Fruit fly (Drosophila melanogaster) whole organism, embryonic: Measurements from ENCODE around the gene CG14332.

Experiments used
- Adf1 ChIP-seq: fragments of 200-800 bp; sonication (Bioruptor generic); IDR thresholded peaks from 2 replicates; pipeline ENCODE4 v1.3.6; 2022; ENCODE audit warnings: missing biosample characterization, missing genetic modification characterization
- CG10431 ChIP-seq: fragments of 200-800 bp; sonication (Bioruptor generic); optimal IDR thresholded peaks from 3 replicates; lab custom pipeline; 2018; ENCODE audit warnings: missing biosample characterization, mild to moderate bottlenecking, missing genetic modification characterization
- CG10543 ChIP-seq: fragments of 200-800 bp; sonication (Bioruptor generic); optimal IDR thresholded peaks from 3 replicates; lab custom pipeline; 2017; ENCODE audit warnings: missing biosample characterization, mild to moderate bottlenecking, missing genetic modification characterization, moderate library complexity
- CG14667 ChIP-seq: fragments of 200-800 bp; sonication (Bioruptor generic); IDR thresholded peaks from 2 replicates; pipeline ENCODE4 v1.3.6; 2022; ENCODE audit warnings: missing biosample characterization, missing genetic modification characterization
- CG15073 ChIP-seq: fragments of 200-800 bp; sonication (Bioruptor generic); optimal IDR thresholded peaks from 2 replicates; lab custom pipeline; 2016; ENCODE audit warnings: missing biosample characterization, missing genetic modification characterization
- CG16863 ChIP-seq: fragments of 200-800 bp; sonication (Bioruptor generic); optimal IDR thresholded peaks from 3 replicates; lab custom pipeline; 2016; ENCODE audit warnings: missing biosample characterization, missing genetic modification characterization
- CG18599 ChIP-seq: fragments of 200-800 bp; sonication (Bioruptor generic); optimal IDR thresholded peaks from 3 replicates; lab custom pipeline; 2017; ENCODE audit warnings: missing biosample characterization, missing genetic modification characterization, mild to moderate bottlenecking, moderate library complexity, missing genetic modification reagents
- CG2120 ChIP-seq: fragments of 200-800 bp; sonication (Bioruptor generic); optimal IDR thresholded peaks from 3 replicates; lab custom pipeline; 2016; ENCODE audit warnings: missing biosample characterization, missing genetic modification characterization
- CG33557 ChIP-seq: fragments of 200-800 bp; sonication (Bioruptor generic); optimal IDR thresholded peaks from 2 replicates; lab custom pipeline; 2019; ENCODE audit warnings: missing biosample characterization, mild to moderate bottlenecking, missing genetic modification characterization, moderate library complexity
- CG4854 ChIP-seq: fragments of 200-800 bp; sonication (Bioruptor generic); optimal IDR thresholded peaks from 2 replicates; lab custom pipeline; 2016; ENCODE audit warnings: missing biosample characterization, missing genetic modification characterization, inconsistent platforms
- CG6175 ChIP-seq: fragments of 200-800 bp; sonication (Bioruptor generic); IDR thresholded peaks from 3 replicates; pipeline ENCODE4 v1.3.6; 2022; ENCODE audit warnings: missing biosample characterization, missing genetic modification characterization
- CG6254 ChIP-seq: fragments of 200-800 bp; sonication (Bioruptor generic); optimal IDR thresholded peaks from 3 replicates; lab custom pipeline; 2017; ENCODE audit warnings: mild to moderate bottlenecking, missing biosample characterization, missing genetic modification reagents, missing genetic modification characterization
- CG6765 ChIP-seq: fragments of 200-800 bp; sonication (Bioruptor generic); optimal IDR thresholded peaks from 3 replicates; lab custom pipeline; 2017; ENCODE audit warnings: missing biosample characterization, mild to moderate bottlenecking, missing genetic modification characterization
- CG6813 ChIP-seq: fragments of 200-800 bp; sonication (Bioruptor generic); optimal IDR thresholded peaks from 2 replicates; lab custom pipeline; 2017; ENCODE audit warnings: missing biosample characterization, missing genetic modification characterization, mild to moderate bottlenecking, moderate library complexity, missing genetic modification reagents
- CG9876 ChIP-seq: fragments of 200-800 bp; sonication (Bioruptor generic); optimal IDR thresholded peaks from 2 replicates; lab custom pipeline; 2016; ENCODE audit warnings: missing biosample characterization, missing genetic modification characterization
- CkIIα-i1 ChIP-seq: fragments of 200-800 bp; sonication (Bioruptor generic); IDR thresholded peaks from 2 replicates; pipeline ENCODE4 v1.3.6; 2022; ENCODE audit warnings: missing biosample characterization, missing genetic modification characterization
- Drgx ChIP-seq: fragments of 200-800 bp; sonication (Bioruptor generic); IDR thresholded peaks from 2 replicates; pipeline ENCODE4 v1.3.6; 2022; ENCODE audit warnings: missing biosample characterization, missing genetic modification characterization
- Jarid2 ChIP-seq: fragments of 200-800 bp; sonication (Bioruptor generic); optimal IDR thresholded peaks from 3 replicates; lab custom pipeline; 2017; ENCODE audit warnings: mild to moderate bottlenecking, missing biosample characterization, missing genetic modification reagents, missing genetic modification characterization
- Optix ChIP-seq: fragments of 200-800 bp; sonication (Bioruptor generic); IDR thresholded peaks from 3 replicates; pipeline ENCODE4 v1.3.6; 2022; ENCODE audit warnings: missing biosample characterization, missing genetic modification characterization
- aop ChIP-seq: fragments of 200-800 bp; sonication (Bioruptor generic); IDR thresholded peaks from 2 replicates; pipeline ENCODE4 v1.3.6; 2022; ENCODE audit warnings: missing biosample characterization, missing genetic modification characterization
- bsh ChIP-seq, 2 experiments: fragments of 200-800 bp; sonication (Bioruptor generic); optimal IDR thresholded peaks; 2 replicates each; lab custom pipeline; 2017 to 2018; ENCODE audit warnings: mild to moderate bottlenecking in 2 of 2, missing biosample characterization in 2 of 2, missing genetic modification characterization in 2 of 2, moderate library complexity in 1 of 2
- cg ChIP-seq: fragments of 200-800 bp; sonication (Bioruptor generic); optimal IDR thresholded peaks from 3 replicates; lab custom pipeline; 2019; ENCODE audit warnings: missing biosample characterization, mild to moderate bottlenecking, missing genetic modification characterization, moderate library complexity
- chinmo ChIP-seq: fragments of 200-800 bp; sonication (Bioruptor generic); IDR thresholded peaks from 4 replicates; pipeline ENCODE4 v1.3.6; 2022; ENCODE audit warnings: missing biosample characterization, missing genetic modification characterization; ENCODE audit not compliant: partially characterized antibody
- chn ChIP-seq: fragments of 200-800 bp; sonication (Bioruptor generic); optimal IDR thresholded peaks from 2 replicates; lab custom pipeline; 2016; ENCODE audit warnings: missing biosample characterization, missing genetic modification characterization
- ewg ChIP-seq: fragments of 200-800 bp; sonication (Bioruptor generic); optimal IDR thresholded peaks from 3 replicates; lab custom pipeline; 2017; ENCODE audit warnings: mild to moderate bottlenecking, missing biosample characterization, missing genetic modification reagents, missing genetic modification characterization
- fd3F ChIP-seq: fragments of 200-800 bp; sonication (Bioruptor generic); optimal IDR thresholded peaks from 2 replicates; lab custom pipeline; 2018; ENCODE audit warnings: missing biosample characterization, mild to moderate bottlenecking, missing genetic modification characterization, moderate library complexity
- h ChIP-seq: fragments of >200 bp; optimal IDR thresholded peaks from 2 replicates; lab custom pipeline; 2017
- knrl ChIP-seq: fragments of 200-800 bp; sonication (Bioruptor generic); IDR thresholded peaks from 3 replicates; pipeline ENCODE4 v1.3.6; 2022; ENCODE audit warnings: missing biosample characterization, missing genetic modification characterization; ENCODE audit not compliant: partially characterized antibody
- luna ChIP-seq: fragments of 200-800 bp; sonication (Bioruptor generic); optimal IDR thresholded peaks from 2 replicates; lab custom pipeline; 2016; ENCODE audit warnings: missing biosample characterization, missing genetic modification characterization
- psq ChIP-seq: fragments of 200-800 bp; sonication (Bioruptor generic); optimal IDR thresholded peaks from 2 replicates; lab custom pipeline; 2017; ENCODE audit warnings: missing biosample characterization, missing genetic modification characterization
- so ChIP-seq: fragments of 200-800 bp; sonication (Bioruptor generic); IDR thresholded peaks from 3 replicates; pipeline ENCODE4 v1.3.6; 2022; ENCODE audit warnings: missing biosample characterization, missing genetic modification characterization
- z ChIP-seq: fragments of 200-800 bp; sonication (Bioruptor generic); IDR thresholded peaks from 3 replicates; pipeline ENCODE4 v1.3.6; 2022; ENCODE audit warnings: missing biosample characterization, missing genetic modification characterization
- zen2 ChIP-seq: fragments of 200-800 bp; sonication (Bioruptor generic); IDR thresholded peaks from 3 replicates; pipeline ENCODE4 v1.3.6; 2022; ENCODE audit warnings: missing biosample characterization, missing genetic modification characterization; ENCODE audit not compliant: partially characterized antibody

Gene CG14332

DNA sequence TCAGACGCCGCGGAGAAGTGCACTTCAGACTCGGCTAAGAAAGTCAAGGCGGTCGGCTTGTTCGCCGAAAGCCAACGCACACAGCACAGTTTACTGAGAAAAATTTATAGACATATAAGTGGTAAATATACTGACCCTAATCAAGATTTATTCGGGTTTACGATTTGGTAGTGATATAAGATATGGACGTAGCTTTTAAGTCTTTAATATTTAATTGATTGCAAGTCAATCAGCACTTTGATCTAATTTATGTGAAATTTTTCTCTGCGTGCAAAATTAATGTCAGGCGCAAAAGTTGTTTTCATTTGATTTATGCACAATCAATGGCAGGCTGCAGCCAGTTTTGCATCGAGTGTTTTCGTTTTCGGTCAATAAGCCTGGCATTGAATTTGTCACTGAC is 8.5 kb upstream of the CG14332 start:
- TF ChIP-seq bsh (GFP tag; optimal IDR thresholded peaks at IDR 0.05; lab: Kevin White, UChicago) (no peak), Drgx (peak; percentile 68)

DNA sequence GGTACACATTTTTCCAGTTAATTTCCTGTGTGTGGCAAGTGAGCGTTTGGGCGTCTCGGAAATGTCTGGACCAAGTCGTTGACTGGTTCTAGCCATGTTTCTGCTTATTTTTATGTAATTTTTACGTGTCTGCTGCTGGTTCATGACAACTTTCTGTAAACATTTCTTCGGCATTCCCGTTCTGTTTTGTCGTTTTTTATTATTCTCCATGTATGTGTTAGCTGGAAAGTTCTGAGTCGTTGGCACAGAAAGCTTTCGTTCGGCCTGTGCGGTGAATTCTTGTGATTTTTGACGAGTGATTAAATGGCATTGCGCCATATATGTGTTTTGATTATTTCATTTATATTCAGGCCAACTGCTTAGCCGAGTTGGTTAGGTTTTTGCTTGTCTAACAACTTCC is 4.3 kb upstream of the CG14332 start:
- TF ChIP-seq CG10543 (no peak), CG10431 (GFP tag; lab: Kevin White, UChicago) (peak; percentile 93)

DNA sequence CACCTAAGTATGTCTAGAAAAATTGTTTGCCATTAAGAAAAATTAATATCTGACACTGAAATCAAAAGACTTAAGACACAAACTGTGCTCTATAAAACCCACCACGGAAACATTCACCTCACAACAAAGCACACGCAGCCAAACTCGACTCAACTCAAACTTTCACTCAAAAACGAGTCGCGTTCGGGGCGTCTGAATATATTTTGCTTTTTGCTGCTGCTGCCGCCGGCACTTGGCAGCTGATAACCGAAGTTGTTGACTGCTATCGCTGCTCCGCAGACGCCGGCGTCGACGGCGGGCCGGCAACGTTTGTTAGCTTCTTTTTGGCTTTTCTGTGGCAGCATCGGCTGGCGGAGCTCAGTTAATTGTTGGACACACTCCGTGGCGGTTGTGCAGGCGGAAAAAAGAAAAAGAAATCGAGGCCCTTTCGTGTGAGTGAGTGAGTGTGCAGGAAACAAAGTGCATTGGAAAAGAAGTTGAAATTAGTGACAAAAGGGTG is 3.5 kb upstream of the CG14332 start, which contains the start of gene cysu:
TSS of gene cysu (plus strand) at position 352 of the 499 bp plus-strand sequence.
- no peak for TF ChIP-seq aop (GFP tag; lab: Robert Waterston, UW)
- peak; percentile 82; the same call in 1 of the 4 replicates for TF ChIP-seq chinmo (GFP tag; lab: Robert Waterston, UW)
- peak; percentile 87 for TF ChIP-seq Adf1 (GFP tag; lab: Robert Waterston, UW)
- no peak for TF ChIP-seq CG15073
- TF ChIP-seq CG14667 (GFP tag; lab: Robert Waterston, UW), result no peak
- peak; percentile 58 for TF ChIP-seq Jarid2
- TF ChIP-seq zen2 (GFP tag; lab: Robert Waterston, UW), result peak; percentile 44; the same call in 1 of the 3 replicates
- TF ChIP-seq CG18599 (GFP tag; lab: Kevin White, UChicago), result no peak
- TF ChIP-seq CG6175 (GFP tag; lab: Robert Waterston, UW), result peak; percentile 63; the same call in 2 of the 3 replicates
- peak; percentile 95 for TF ChIP-seq z (GFP tag; lab: Robert Waterston, UW)
- TF ChIP-seq CG4854 (GFP tag; lab: Kevin White, UChicago), result no peak
- TF ChIP-seq, all 482 proteins: peak for 6

DNA sequence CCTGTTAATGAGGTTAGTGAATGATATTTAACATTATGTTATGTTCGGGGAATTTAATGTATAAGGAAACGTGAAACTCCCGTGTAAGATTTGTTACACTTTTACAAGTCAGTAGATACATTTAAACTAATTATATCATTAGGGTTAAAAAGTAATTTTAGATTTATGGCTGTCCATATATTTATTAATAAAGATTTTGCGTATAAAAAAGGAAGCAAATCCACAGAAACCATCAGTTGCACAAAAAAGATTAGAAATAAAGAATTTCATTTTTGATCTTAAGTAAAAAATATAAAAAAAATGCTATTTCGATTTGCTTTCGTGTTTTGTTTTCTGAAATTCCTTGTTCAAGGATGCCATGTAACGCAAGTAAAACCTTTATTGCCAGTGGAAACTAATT is 1.7 kb downstream of the CG14332 start, which contains the start of gene CG42835:
TSS of gene CG42835 (plus strand) at position 301 of the 400 bp plus-strand sequence.
- TF ChIP-seq knrl (GFP tag; lab: Robert Waterston, UW) (no peak), CG6175 (GFP tag; lab: Robert Waterston, UW) (no peak), cg (GFP tag; lab: Kevin White, UChicago) (no peak), fd3F (GFP tag; lab: Kevin White, UChicago) (no peak), CG2120 (GFP tag; lab: Kevin White, UChicago) (no peak), h (lab: Kevin White, UChicago) (no peak), luna (GFP tag; lab: Kevin White, UChicago) (no peak), CkIIα-i1 (GFP tag; lab: Robert Waterston, UW) (no peak), Optix (GFP tag; lab: Robert Waterston, UW) (no peak), so (GFP tag; lab: Robert Waterston, UW) (no peak), ewg (GFP tag; lab: Kevin White, UChicago) (no peak), CG9876 (no peak), CG16863 (GFP tag; lab: Kevin White, UChicago) (no peak), chn (GFP tag; lab: Kevin White, UChicago) (no peak), psq (no peak), CG6254 (no peak), chinmo (GFP tag; lab: Robert Waterston, UW) (no peak)

DNA sequence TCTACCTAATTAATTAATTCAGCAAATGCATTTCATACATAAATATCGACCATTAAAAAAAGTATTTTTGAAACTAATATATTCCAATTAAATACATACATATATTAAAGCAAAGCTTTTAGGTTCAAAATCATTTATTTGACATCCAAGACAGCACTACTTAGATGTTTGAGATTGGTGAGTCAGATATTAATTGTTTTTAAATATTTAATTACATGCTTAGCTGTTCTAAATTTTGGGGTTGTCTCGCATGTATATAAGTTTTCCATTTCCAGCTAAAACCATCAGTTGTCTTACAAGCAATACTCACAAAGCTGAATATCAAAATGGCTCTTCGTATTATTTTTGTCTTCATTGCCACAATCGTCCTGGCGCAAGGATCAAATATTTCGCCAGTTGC is 3.5 kb downstream of the CG14332 start, which contains the start of gene CG42834:
TSS of gene CG42834 (plus strand) at position 301 of the 400 bp plus-strand sequence.
- TF ChIP-seq CG33557 (GFP tag; lab: Kevin White, UChicago), result no peak
- no peak for TF ChIP-seq CG6765 (GFP tag; lab: Kevin White, UChicago)
- no peak for TF ChIP-seq CG6813 (GFP tag; lab: Kevin White, UChicago)
